Fruit fly (Drosophila melanogaster) Kc167 (cell line): Measurements from ENCODE around the gene CG11911.

Experiments
- Myc ChIP-seq: fragments of >200 bp; optimal IDR thresholded peaks from 2 replicates; lab custom pipeline; 2017; ENCODE audit warnings: missing external identifiers
- psq ChIP-seq: fragments of >200 bp; optimal IDR thresholded peaks from 2 replicates; lab custom pipeline; 2017; ENCODE audit warnings: missing external identifiers

DNA sequence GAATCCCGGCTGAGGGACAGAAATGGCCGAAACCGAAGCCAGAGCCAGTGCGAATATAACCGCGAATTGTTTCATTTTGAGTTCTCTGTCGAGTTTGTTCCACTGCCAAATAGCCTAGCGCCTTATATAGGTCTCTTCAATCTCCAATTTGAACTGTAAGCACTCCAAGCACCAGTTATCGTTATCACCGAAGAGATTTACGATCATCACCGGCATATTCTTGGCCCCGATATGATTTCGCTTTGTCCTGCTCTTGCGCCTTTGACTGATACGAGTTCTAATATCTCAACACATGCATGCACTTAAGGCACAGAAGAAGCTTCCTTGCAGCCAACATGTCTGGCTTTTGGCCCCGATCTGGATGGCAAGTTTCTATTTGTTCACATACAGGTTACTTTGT, 1.9 kb downstream of the CG11911 start, which contains the start of gene CG11912:
- TF ChIP-seq psq (lab: Kevin White, UChicago) (no peak), Myc (lab: Kevin White, UChicago) (no peak)
